Fruit fly (Drosophila melanogaster): Measurements from ENCODE around the gene CG9593.

The CG9593 gene

DNA sequence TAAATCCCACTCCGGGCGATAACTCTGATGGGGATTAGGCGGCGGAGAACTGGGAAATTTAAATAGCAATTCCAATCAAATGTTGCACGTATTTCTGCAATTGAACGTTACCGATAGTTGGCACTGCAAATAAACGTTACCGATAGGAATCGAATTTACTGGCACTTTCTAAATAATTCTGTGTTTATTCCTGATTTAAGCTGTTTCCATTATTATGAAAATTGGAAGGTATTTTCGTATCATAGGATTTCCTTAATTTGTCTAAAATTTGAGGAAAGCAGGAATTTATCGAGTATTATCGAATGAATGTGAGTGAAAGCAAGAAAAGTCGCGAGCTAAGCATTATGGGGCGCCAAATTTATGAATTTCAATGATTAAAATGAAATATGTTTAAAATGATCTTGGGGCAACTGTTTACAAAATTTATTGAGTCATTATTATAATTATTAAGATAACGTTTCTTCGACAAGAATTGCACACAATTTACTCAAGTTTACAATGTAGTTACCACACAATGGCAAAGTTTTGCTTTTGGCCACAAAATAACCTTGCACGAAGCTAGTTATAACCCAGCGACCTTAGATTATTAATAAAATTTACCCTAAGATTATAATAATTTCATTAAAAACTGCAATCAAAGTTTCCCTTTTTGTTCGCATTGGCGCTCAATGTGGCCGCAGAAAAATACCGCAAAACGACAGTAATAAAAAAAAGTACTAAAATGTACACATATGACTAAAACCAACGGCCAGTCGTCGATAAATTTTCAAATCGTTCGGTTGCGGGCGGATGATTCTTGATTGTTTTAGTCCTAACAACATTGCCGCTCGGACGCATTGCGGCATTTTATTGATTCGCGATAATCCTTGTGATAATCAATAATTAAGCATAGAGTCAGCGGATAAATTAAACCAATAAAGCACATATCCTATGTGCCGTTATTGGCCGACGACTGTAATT lies 1.7 kb downstream of the CG9593 start, which contains the start of gene alpha-Man-IIb (continued):
- no peak for TF ChIP-seq lmd (GFP tag; IDR thresholded peaks at IDR 0.05)
- peak; percentile 28 for TF ChIP-seq CG4617 (GFP tag; optimal IDR thresholded peaks at IDR 0.05; ENCODE audit: borderline replicate concordance)
- peak; percentile 36 for TF ChIP-seq nerfin-1 (tag; optimal IDR thresholded peaks at IDR 0.05)
- TF ChIP-seq HmgZ (tag; optimal IDR thresholded peaks at IDR 0.05), result peak; percentile 65
- peak; percentile 80; the same call in 2 of the 3 replicates for TF ChIP-seq zen2 (GFP tag; IDR thresholded peaks at IDR 0.05; ENCODE audit: partially characterized antibody)
- TF ChIP-seq CrebB (tag; optimal IDR thresholded peaks at IDR 0.05), result peak; percentile 19
- TF ChIP-seq Pdp1 (GFP tag; optimal IDR thresholded peaks at IDR 0.05), result peak; percentile 22
- peak; percentile 62; the same call in 2 of the 3 replicates for TF ChIP-seq CG14860 (GFP tag; IDR thresholded peaks at IDR 0.05; ENCODE audit: partially characterized antibody)
- peak; percentile 70 for TF ChIP-seq cg (GFP tag; optimal IDR thresholded peaks at IDR 0.05)
- peak; percentile 80 for TF ChIP-seq abd-A (tag; optimal IDR thresholded peaks at IDR 0.05)
- no peak for TF ChIP-seq ac (GFP tag; optimal IDR thresholded peaks at IDR 0.05)
- no peak for TF ChIP-seq CG7745 (tag; optimal IDR thresholded peaks at IDR 0.05)
- peak; percentile 33 for TF ChIP-seq CG12391 (tag; optimal IDR thresholded peaks at IDR 0.05)
- no peak for TF ChIP-seq fd102C (GFP tag; optimal IDR thresholded peaks at IDR 0.05)
- peak; percentile 96 for TF ChIP-seq CTCF (GFP tag; optimal IDR thresholded peaks at IDR 0.05)
- TF ChIP-seq ato (GFP tag; IDR thresholded peaks at IDR 0.05; ENCODE audit: partially characterized antibody), result peak; percentile 38; the same call in 1 of the 2 replicates
- TF ChIP-seq CG2678 (tag; optimal IDR thresholded peaks at IDR 0.05), result no peak
- no peak for TF ChIP-seq tll (GFP tag; optimal IDR thresholded peaks at IDR 0.05)
- TF ChIP-seq CG13123 (GFP tag; optimal IDR thresholded peaks at IDR 0.05), result no peak
- TF ChIP-seq dysf (GFP tag; IDR thresholded peaks at IDR 0.05), result 0 out of 3 replicates have a peak, but pooled peaks have one; percentile 26
- TF ChIP-seq CG10267 (tag; optimal IDR thresholded peaks at IDR 0.05), result peak; percentile 56
- TF ChIP-seq CG7556 (GFP tag; optimal IDR thresholded peaks at IDR 0.05), result peak; percentile 7
- TF ChIP-seq ro (GFP tag; IDR thresholded peaks at IDR 0.05), result no peak
- peak; percentile 75 for TF ChIP-seq pzg (GFP tag; optimal IDR thresholded peaks at IDR 0.05)

DNA sequence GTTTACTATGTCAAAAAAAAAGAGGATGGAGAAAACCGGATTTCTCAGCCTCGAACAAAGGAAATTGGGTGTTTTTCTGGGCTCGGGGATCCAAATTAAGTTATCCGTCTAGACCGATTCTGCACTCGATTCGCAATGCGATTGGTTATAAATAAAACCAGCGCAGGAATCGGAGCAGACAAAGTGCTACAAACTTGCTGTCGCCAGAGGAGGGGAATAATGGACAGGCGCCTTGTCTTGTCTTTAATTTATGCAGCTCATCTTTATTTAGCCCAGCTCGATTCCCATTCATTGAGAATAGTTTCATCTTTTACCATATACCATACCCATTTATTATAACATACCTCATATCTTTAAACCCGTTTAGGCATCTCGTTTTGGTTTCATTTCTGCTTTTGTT lies 2.6 kb downstream of the CG9593 start:
- TF ChIP-seq cwo (GFP tag; optimal IDR thresholded peaks at IDR 0.05), result no peak
- no peak for TF ChIP-seq pan (optimal IDR thresholded peaks at IDR 0.05)
- peak in 1 of 2 experiments; percentile 13 for TF ChIP-seq pan (GFP tag; optimal IDR thresholded peaks at IDR 0.05 in 1 of 2, IDR thresholded peaks at IDR 0.05 in 1 of 2)

DNA sequence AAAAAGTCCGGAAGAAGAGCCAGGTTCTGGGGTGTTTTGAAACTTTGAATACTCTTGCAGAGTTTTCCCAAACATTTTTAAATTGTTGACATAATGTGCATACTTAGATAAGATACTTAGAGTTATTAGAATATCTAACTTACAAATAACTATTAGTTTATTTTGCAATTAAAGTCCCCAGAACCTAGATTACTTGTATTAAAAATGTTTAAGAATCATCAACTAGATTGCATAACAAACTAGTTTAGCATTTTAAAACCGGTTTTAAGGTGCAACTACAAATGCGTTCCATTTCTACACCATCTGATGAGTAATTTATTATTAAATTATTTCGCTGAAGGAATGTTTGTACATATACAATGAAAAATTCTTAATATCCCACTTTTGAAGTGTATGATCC lies 4.3 kb downstream of the CG9593 start:
- TF ChIP-seq cato (GFP tag; optimal IDR thresholded peaks at IDR 0.05; ENCODE audit: borderline replicate concordance) (no peak), D19A (tag; optimal IDR thresholded peaks at IDR 0.05) (peak; percentile 68)

DNA sequence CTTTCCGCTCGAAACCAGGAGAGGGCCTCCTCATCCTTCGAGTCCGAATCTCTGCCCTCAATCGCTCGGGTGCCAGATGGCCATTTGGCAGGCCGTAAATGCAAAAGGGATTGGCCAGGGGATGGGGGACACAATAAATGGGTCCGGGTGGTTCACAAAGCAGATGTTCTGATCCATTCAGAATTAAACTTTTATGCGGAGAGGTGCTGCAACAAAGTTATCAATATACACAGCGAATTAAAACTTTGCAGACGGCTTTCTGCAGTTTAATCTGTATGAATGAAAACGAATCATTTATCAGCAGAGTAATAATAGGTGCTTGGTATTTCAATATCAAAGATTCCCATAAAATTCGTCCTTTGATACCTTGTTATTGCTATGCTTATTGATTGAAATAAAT lies 5.2 kb downstream of the CG9593 start:
- TF ChIP-seq abd-A (tag; optimal IDR thresholded peaks at IDR 0.05), result peak; percentile 32
- no peak for TF ChIP-seq fu2 (GFP tag; optimal IDR thresholded peaks at IDR 0.05)

dm6 chr3R:15807877-15808381 lies 5.9 kb downstream of the CG9593 start:
- peak in 1 of 2 experiments; percentile 48 for TF ChIP-seq bsh (GFP tag; optimal IDR thresholded peaks at IDR 0.05)
- TF ChIP-seq CG8089 (GFP tag; optimal IDR thresholded peaks at IDR 0.05), result no peak
- peak; percentile 41 for TF ChIP-seq sd (tag; optimal IDR thresholded peaks at IDR 0.05)
- TF ChIP-seq gcm (GFP tag; optimal IDR thresholded peaks at IDR 0.05), result no peak
- peak; percentile 67; the same call in 2 of the 3 replicates for TF ChIP-seq sr (GFP tag; IDR thresholded peaks at IDR 0.05)
- TF ChIP-seq onecut (GFP tag; IDR thresholded peaks at IDR 0.05), result peak; percentile 44
